Fruit fly (Drosophila melanogaster) whole organism, prepupa: Measurements from ENCODE around the gene CG13991.
A peak's percentile ranks its signal among the peaks of the same experiment; 100 is the strongest.

Source experiments
- Blimp-1 ChIP-seq: fragments of 200-800 bp; sonication (Bioruptor generic); optimal IDR thresholded peaks from 3 replicates; lab custom pipeline; 2017; ENCODE audit warnings: missing biosample characterization, missing genetic modification characterization, mild to moderate bottlenecking, moderate library complexity, missing genetic modification reagents
- CG10669 ChIP-seq: fragments of 200-800 bp; sonication (Bioruptor generic); optimal IDR thresholded peaks from 3 replicates; lab custom pipeline; 2018; ENCODE audit warnings: missing biosample characterization, mild to moderate bottlenecking, missing genetic modification characterization, moderate library complexity
- CG11902 ChIP-seq: fragments of 200-800 bp; sonication (Bioruptor generic); optimal IDR thresholded peaks from 3 replicates; lab custom pipeline; 2016; ENCODE audit warnings: missing biosample characterization, missing genetic modification characterization
- CG15336 ChIP-seq: fragments of 200-800 bp; sonication (Bioruptor generic); IDR thresholded peaks from 2 replicates; pipeline ENCODE4 v1.3.6; 2022; ENCODE audit warnings: missing biosample characterization, missing genetic modification characterization
- CG1621 ChIP-seq: fragments of 200-800 bp; sonication (Bioruptor generic); optimal IDR thresholded peaks from 3 replicates; lab custom pipeline; 2018; ENCODE audit warnings: missing biosample characterization, mild to moderate bottlenecking, missing genetic modification characterization
- CG3032 ChIP-seq: fragments of 200-800 bp; optimal IDR thresholded peaks from 2 replicates; lab custom pipeline; 2019; ENCODE audit warnings: missing biosample characterization, mild to moderate bottlenecking, missing genetic modification characterization, moderate library complexity
- CG31627 ChIP-seq: fragments of 200-800 bp; sonication (Bioruptor generic); optimal IDR thresholded peaks from 3 replicates; lab custom pipeline; 2016; ENCODE audit warnings: missing biosample characterization, missing genetic modification characterization
- CG34406 ChIP-seq: fragments of 200-800 bp; sonication (Bioruptor generic); optimal IDR thresholded peaks from 3 replicates; lab custom pipeline; 2016; ENCODE audit warnings: missing biosample characterization, missing genetic modification characterization
- CG3919 ChIP-seq: fragments of 200-800 bp; sonication (Bioruptor generic); optimal IDR thresholded peaks from 3 replicates; lab custom pipeline; 2016; ENCODE audit warnings: missing biosample characterization, missing genetic modification characterization
- CG6276 ChIP-seq: fragments of 200-800 bp; sonication (Bioruptor generic); optimal IDR thresholded peaks from 2 replicates; lab custom pipeline; 2017; ENCODE audit warnings: missing biosample characterization, mild to moderate bottlenecking, missing genetic modification characterization
- CG6854 ChIP-seq: fragments of 200-800 bp; sonication (Bioruptor generic); optimal IDR thresholded peaks from 2 replicates; lab custom pipeline; 2017; ENCODE audit warnings: missing biosample characterization, mild to moderate bottlenecking, missing genetic modification characterization
- Eip78C ChIP-seq: fragments of 200-800 bp; sonication (Bioruptor generic); peaks from one replicate; lab custom pipeline; 2016; ENCODE audit warnings: missing biosample characterization, missing genetic modification characterization
- Eip93F ChIP-seq: fragments of 200-800 bp; sonication (Bioruptor generic); optimal IDR thresholded peaks from 2 replicates; lab custom pipeline; 2016; ENCODE audit warnings: missing biosample characterization, mild to moderate bottlenecking, missing genetic modification characterization
- Ets21C ChIP-seq: fragments of 200-800 bp; sonication (Bioruptor generic); optimal IDR thresholded peaks from 3 replicates; lab custom pipeline; 2016; ENCODE audit warnings: missing biosample characterization, missing genetic modification characterization
- Smox ChIP-seq: fragments of 200-800 bp; sonication (Bioruptor generic); optimal IDR thresholded peaks from 3 replicates; lab custom pipeline; 2016; ENCODE audit warnings: missing biosample characterization, missing genetic modification characterization
- Sox102F ChIP-seq: fragments of 200-800 bp; sonication (Bioruptor generic); optimal IDR thresholded peaks from 2 replicates; lab custom pipeline; 2016; ENCODE audit warnings: missing biosample characterization, mild to moderate bottlenecking, missing genetic modification characterization
- fd85E ChIP-seq: fragments of 200-800 bp; sonication (Bioruptor generic); optimal IDR thresholded peaks from 3 replicates; lab custom pipeline; 2016; ENCODE audit warnings: missing biosample characterization, missing genetic modification characterization
- pdm3 ChIP-seq: fragments of 200-800 bp; sonication (Bioruptor generic); optimal IDR thresholded peaks from 3 replicates; lab custom pipeline; 2016; ENCODE audit warnings: missing biosample characterization, missing genetic modification characterization
- spab ChIP-seq: fragments of 200-800 bp; sonication (Bioruptor generic); optimal IDR thresholded peaks from 2 replicates; lab custom pipeline; 2017; ENCODE audit warnings: missing biosample characterization, mild to moderate bottlenecking, missing genetic modification characterization, missing genetic modification reagents
- ss ChIP-seq, 2 experiments: fragments of 200-800 bp; sonication (Bioruptor generic); optimal IDR thresholded peaks; 2 replicates in 1 of 2; 3 replicates in 1 of 2; lab custom pipeline; 2017 to 2018; ENCODE audit warnings: mild to moderate bottlenecking in 2 of 2, missing biosample characterization in 2 of 2, missing genetic modification characterization in 2 of 2, moderate library complexity in 1 of 2
- svp ChIP-seq: fragments of 200-800 bp; sonication (Bioruptor generic); peaks from one replicate; lab custom pipeline; 2016; ENCODE audit warnings: missing biosample characterization, missing genetic modification characterization
- topi ChIP-seq: fragments of 200-800 bp; sonication (Bioruptor generic); optimal IDR thresholded peaks from 3 replicates; lab custom pipeline; 2016; ENCODE audit warnings: missing biosample characterization, missing genetic modification characterization
- vri ChIP-seq: fragments of 200-800 bp; sonication (Bioruptor generic); optimal IDR thresholded peaks from 3 replicates; lab custom pipeline; 2016; ENCODE audit warnings: missing biosample characterization, mild to moderate bottlenecking, missing genetic modification characterization

The CG13991 gene

dm6 chr2L:6178740-6179633 lies 39.8 kb downstream of the CG13991 start, which contains the start of gene smal (continued):
- TF ChIP-seq CG34406 (GFP tag; lab: Kevin White, UChicago) (no peak), Blimp-1 (GFP tag; lab: Kevin White, UChicago) (no peak), ss (GFP tag; optimal IDR thresholded peaks at IDR 0.05; lab: Kevin White, UChicago) (peak; percentile 24 to 61)
- TF ChIP-seq, all 60 proteins: peak for 18

dm6 chr2L:6179990-6180389 lies 40.8 kb downstream of the CG13991 start:
- TF ChIP-seq CG15336 (GFP tag; lab: Robert Waterston, UW) (no peak), vri (no peak), CG3919 (GFP tag; lab: Kevin White, UChicago) (no peak), Sox102F (GFP tag; lab: Kevin White, UChicago) (no peak), Ets21C (no peak), ss (GFP tag; optimal IDR thresholded peaks at IDR 0.05; lab: Kevin White, UChicago) (no peak), Smox (GFP tag; lab: Kevin White, UChicago) (no peak), CG6854 (GFP tag; lab: Kevin White, UChicago) (no peak), fd85E (GFP tag; lab: Kevin White, UChicago) (no peak), CG10669 (GFP tag; lab: Kevin White, UChicago) (no peak), spab (GFP tag; lab: Kevin White, UChicago) (no peak)

- TF ChIP-seq ss (GFP tag; optimal IDR thresholded peaks at IDR 0.05; lab: Kevin White, UChicago) = no peak
- TF ChIP-seq topi = no peak
- no peak for TF ChIP-seq CG11902 (GFP tag; lab: Kevin White, UChicago)
- TF ChIP-seq svp (GFP tag; lab: Kevin White, UChicago) = peak; percentile 14
Observed at dm6 chr2L:6186356-6186755, 47.2 kb downstream of the CG13991 start.

dm6 chr2L:6193004-6193566 lies 53.9 kb downstream of the CG13991 start:
- peak; percentile 75 for TF ChIP-seq CG6276
- TF ChIP-seq CG3032 (tag; lab: Kevin White, UChicago) = no peak
- no peak for TF ChIP-seq pdm3 (GFP tag; lab: Kevin White, UChicago)
- TF ChIP-seq, all 60 proteins: peak for 1

dm6 chr2L:6194054-6194453 lies 54.9 kb downstream of the CG13991 start:
- TF ChIP-seq CG34406 (GFP tag; lab: Kevin White, UChicago) (no peak), Eip78C (GFP tag; lab: Kevin White, UChicago) (peak; percentile 57), ss (GFP tag; optimal IDR thresholded peaks at IDR 0.05; lab: Kevin White, UChicago) (peak in 1 of 2 experiments; percentile 58), Eip93F (GFP tag; lab: Kevin White, UChicago) (no peak), Sox102F (GFP tag; lab: Kevin White, UChicago) (peak; percentile 1), CG31627 (GFP tag; lab: Kevin White, UChicago) (no peak), CG1621 (tag; lab: Kevin White, UChicago) (peak; percentile 43), topi (no peak), CG15336 (GFP tag; lab: Robert Waterston, UW) (no peak)
